Fruit fly (Drosophila melanogaster) whole organism, embryonic: ENCODE data around the gene Agpat3.

ENCODE experiments used
- Bgb ChIP-seq: fragments of 200-800 bp; sonication (Bioruptor generic); IDR thresholded peaks from 2 replicates; pipeline ENCODE4 v1.3.6; 2022; ENCODE audit warnings: missing biosample characterization, missing genetic modification characterization; ENCODE audit not compliant: partially characterized antibody
- CG10209 ChIP-seq: fragments of 200-800 bp; sonication (Bioruptor generic); optimal IDR thresholded peaks from 3 replicates; lab custom pipeline; 2017; ENCODE audit warnings: missing biosample characterization, mild to moderate bottlenecking, missing genetic modification characterization, missing genetic modification reagents
- CG13123 ChIP-seq: fragments of 200-800 bp; sonication (Bioruptor generic); optimal IDR thresholded peaks from 2 replicates; lab custom pipeline; 2016; ENCODE audit warnings: missing biosample characterization, missing genetic modification characterization
- CG14667 ChIP-seq: fragments of 200-800 bp; sonication (Bioruptor generic); IDR thresholded peaks from 2 replicates; pipeline ENCODE4 v1.3.6; 2022; ENCODE audit warnings: missing biosample characterization, missing genetic modification characterization
- CG14710 ChIP-seq: fragments of 200-800 bp; sonication (Bioruptor generic); optimal IDR thresholded peaks from 3 replicates; lab custom pipeline; 2019; ENCODE audit warnings: missing biosample characterization, mild to moderate bottlenecking, missing genetic modification characterization, moderate library complexity
- CG15514 ChIP-seq: fragments of 200-800 bp; sonication (Bioruptor generic); optimal IDR thresholded peaks from 3 replicates; lab custom pipeline; 2017; ENCODE audit warnings: missing biosample characterization, missing genetic modification characterization, mild to moderate bottlenecking, moderate library complexity, missing genetic modification reagents
- CG17568 ChIP-seq: fragments of 200-800 bp; sonication (Bioruptor generic); optimal IDR thresholded peaks from 2 replicates; lab custom pipeline; 2018; ENCODE audit warnings: missing biosample characterization, mild to moderate bottlenecking, missing genetic modification characterization, moderate library complexity
- CG18011 ChIP-seq: fragments of 200-800 bp; sonication (Bioruptor generic); optimal IDR thresholded peaks from 2 replicates; lab custom pipeline; 2017; ENCODE audit warnings: missing biosample characterization, missing genetic modification characterization, mild to moderate bottlenecking, moderate library complexity, missing genotype
- CG18599 ChIP-seq: fragments of 200-800 bp; sonication (Bioruptor generic); optimal IDR thresholded peaks from 3 replicates; lab custom pipeline; 2017; ENCODE audit warnings: missing biosample characterization, missing genetic modification characterization, mild to moderate bottlenecking, moderate library complexity, missing genetic modification reagents
- CG2875 ChIP-seq: fragments of 200-800 bp; sonication (Bioruptor generic); optimal IDR thresholded peaks from 2 replicates; lab custom pipeline; 2017; ENCODE audit warnings: missing biosample characterization, mild to moderate bottlenecking, missing genetic modification characterization, missing genetic modification reagents
- CG2889 ChIP-seq: fragments of 200-800 bp; sonication (Bioruptor generic); IDR thresholded peaks from 3 replicates; pipeline ENCODE4 v1.3.6; 2022; ENCODE audit warnings: missing biosample characterization, missing genetic modification characterization
- CG3281 ChIP-seq: fragments of 200-800 bp; sonication (Bioruptor generic); optimal IDR thresholded peaks from 3 replicates; lab custom pipeline; 2017; ENCODE audit warnings: missing biosample characterization, mild to moderate bottlenecking, missing genetic modification characterization
- CG33213 ChIP-seq: fragments of 200-800 bp; sonication (Bioruptor generic); optimal IDR thresholded peaks from 3 replicates; lab custom pipeline; 2016; ENCODE audit warnings: missing biosample characterization, missing genetic modification characterization
- CG34422 ChIP-seq: fragments of 200-800 bp; sonication (Bioruptor generic); IDR thresholded peaks from 3 replicates; pipeline ENCODE4 v1.3.6; 2022; ENCODE audit warnings: missing biosample characterization, missing genetic modification characterization
- CG3847 ChIP-seq: fragments of 200-800 bp; sonication (Bioruptor generic); IDR thresholded peaks from 2 replicates; pipeline ENCODE4 v1.3.6; 2022; ENCODE audit warnings: missing biosample characterization, missing genetic modification characterization
- CG42726 ChIP-seq: fragments of 200-800 bp; sonication (Bioruptor generic); IDR thresholded peaks from 2 replicates; pipeline ENCODE4 v1.3.6; 2022; ENCODE audit warnings: missing biosample characterization, missing genetic modification characterization; ENCODE audit not compliant: partially characterized antibody
- CG5953 ChIP-seq: fragments of 200-800 bp; sonication (Bioruptor generic); IDR thresholded peaks from 2 replicates; pipeline ENCODE4 v1.3.6; 2022; ENCODE audit warnings: missing biosample characterization, missing genetic modification characterization
- CG7357 ChIP-seq: fragments of 200-800 bp; sonication (Bioruptor generic); IDR thresholded peaks from 3 replicates; pipeline ENCODE4 v1.3.6; 2022; ENCODE audit warnings: missing biosample characterization, missing genetic modification characterization
- CG8290 ChIP-seq, 3 experiments: fragments of 200-800 bp; sonication (Bioruptor generic); optimal IDR thresholded peaks; 2 replicates each; lab custom pipeline; 2016 to 2019; ENCODE audit warnings: missing biosample characterization in 3 of 3, missing genetic modification characterization in 3 of 3, mild to moderate bottlenecking in 2 of 3, moderate library complexity in 1 of 3
- CrebB ChIP-seq: fragments of 200-800 bp; sonication (Bioruptor generic); optimal IDR thresholded peaks from 3 replicates; lab custom pipeline; 2018; ENCODE audit warnings: missing biosample characterization, mild to moderate bottlenecking, missing genetic modification characterization
- Drgx ChIP-seq: fragments of 200-800 bp; sonication (Bioruptor generic); IDR thresholded peaks from 2 replicates; pipeline ENCODE4 v1.3.6; 2022; ENCODE audit warnings: missing biosample characterization, missing genetic modification characterization
- Hmr ChIP-seq: fragments of 200-800 bp; sonication (Bioruptor generic); optimal IDR thresholded peaks from 3 replicates; lab custom pipeline; 2017; ENCODE audit warnings: mild to moderate bottlenecking, missing biosample characterization, missing genetic modification reagents, missing genetic modification characterization
- Hr51 ChIP-seq, 2 experiments: fragments of 200-800 bp; sonication (Bioruptor generic); optimal IDR thresholded peaks; 2 replicates in 1 of 2; 3 replicates in 1 of 2; lab custom pipeline; 2016 to 2018; ENCODE audit warnings: missing biosample characterization in 2 of 2, missing genetic modification characterization in 2 of 2, mild to moderate bottlenecking in 1 of 2, moderate library complexity in 1 of 2
- Med ChIP-seq: fragments of 200-800 bp; sonication (Bioruptor generic); peaks from one replicate; lab custom pipeline; 2016; ENCODE audit warnings: missing biosample characterization, missing genetic modification characterization, mild to moderate bottlenecking, inconsistent platforms, moderate library complexity
- Rx ChIP-seq: fragments of 200-800 bp; sonication (Bioruptor generic); IDR thresholded peaks from 2 replicates; pipeline ENCODE4 v1.3.6; 2022; ENCODE audit warnings: missing biosample characterization, missing genetic modification characterization
- Scr ChIP-seq: fragments of 200-800 bp; sonication (Bioruptor generic); IDR thresholded peaks from 2 replicates; pipeline ENCODE4 v1.3.6; 2022; ENCODE audit warnings: missing biosample characterization, missing genetic modification characterization; ENCODE audit not compliant: partially characterized antibody
- Sry-β ChIP-seq: fragments of 200-800 bp; sonication (Bioruptor generic); optimal IDR thresholded peaks from 2 replicates; lab custom pipeline; 2018; ENCODE audit warnings: missing biosample characterization, mild to moderate bottlenecking, missing genetic modification characterization, moderate library complexity
- bbx ChIP-seq: fragments of 200-800 bp; sonication (Bioruptor generic); IDR thresholded peaks from 2 replicates; pipeline ENCODE4 v1.3.6; 2022; ENCODE audit warnings: missing biosample characterization, missing genetic modification characterization; ENCODE audit not compliant: partially characterized antibody
- bcd ChIP-seq: fragments of 200-800 bp; sonication (Bioruptor generic); optimal IDR thresholded peaks from 2 replicates; lab custom pipeline; 2017; ENCODE audit warnings: missing biosample characterization, mild to moderate bottlenecking, missing genetic modification characterization
- bsh ChIP-seq, 2 experiments: fragments of 200-800 bp; sonication (Bioruptor generic); optimal IDR thresholded peaks; 2 replicates each; lab custom pipeline; 2017 to 2018; ENCODE audit warnings: mild to moderate bottlenecking in 2 of 2, missing biosample characterization in 2 of 2, missing genetic modification characterization in 2 of 2, moderate library complexity in 1 of 2
- ci ChIP-seq: fragments of 200-800 bp; sonication (Bioruptor generic); IDR thresholded peaks from 3 replicates; pipeline ENCODE4 v1.3.6; 2022; ENCODE audit warnings: missing biosample characterization, missing genetic modification characterization
- cwo ChIP-seq: fragments of 200-800 bp; sonication (Bioruptor generic); optimal IDR thresholded peaks from 3 replicates; lab custom pipeline; 2017; ENCODE audit warnings: missing biosample characterization, missing genetic modification characterization, mild to moderate bottlenecking, moderate library complexity, missing genetic modification reagents
- danr ChIP-seq: fragments of 200-800 bp; sonication (Bioruptor generic); IDR thresholded peaks from 2 replicates; pipeline ENCODE4 v1.3.6; 2022; ENCODE audit warnings: missing biosample characterization, missing genetic modification characterization
- dmrt99B ChIP-seq: fragments of 200-800 bp; sonication (Bioruptor generic); optimal IDR thresholded peaks from 2 replicates; lab custom pipeline; 2018; ENCODE audit warnings: missing biosample characterization, mild to moderate bottlenecking, missing genetic modification characterization, moderate library complexity
- ems ChIP-seq: fragments of 200-800 bp; sonication (Bioruptor generic); optimal IDR thresholded peaks from 3 replicates; lab custom pipeline; 2016; ENCODE audit warnings: missing biosample characterization, missing genetic modification characterization
- eyg ChIP-seq: fragments of 200-800 bp; sonication (Bioruptor generic); optimal IDR thresholded peaks from 3 replicates; lab custom pipeline; 2016; ENCODE audit warnings: missing biosample characterization, missing genetic modification characterization
- ham ChIP-seq: fragments of 200-800 bp; sonication (Bioruptor generic); IDR thresholded peaks from 2 replicates; pipeline ENCODE4 v1.3.6; 2022; ENCODE audit warnings: missing biosample characterization, missing genetic modification characterization
- lola ChIP-seq, 3 experiments: fragments of >200 bp in 2 of 3; fragments of 200-800 bp in 1 of 3; sonication (Bioruptor generic) in 1 of 3; optimal IDR thresholded peaks; 2 replicates each; lab custom pipeline; 2017 to 2019; ENCODE audit warnings: missing biosample characterization in 3 of 3, missing genetic modification characterization in 3 of 3, mild to moderate bottlenecking in 1 of 3, moderate library complexity in 1 of 3
- nmo ChIP-seq: fragments of 200-800 bp; sonication (Bioruptor generic); optimal IDR thresholded peaks from 2 replicates; lab custom pipeline; 2018; ENCODE audit warnings: missing biosample characterization, mild to moderate bottlenecking, missing genetic modification characterization, moderate library complexity
- vfl ChIP-seq: fragments of 200-800 bp; sonication (Bioruptor generic); optimal IDR thresholded peaks from 2 replicates; lab custom pipeline; 2016; ENCODE audit warnings: missing biosample characterization, missing genetic modification characterization
- zen2 ChIP-seq: fragments of 200-800 bp; sonication (Bioruptor generic); IDR thresholded peaks from 3 replicates; pipeline ENCODE4 v1.3.6; 2022; ENCODE audit warnings: missing biosample characterization, missing genetic modification characterization; ENCODE audit not compliant: partially characterized antibody

The Agpat3 gene

dm6 chr3L:16334876-16335275, 50.9 kb downstream of the Agpat3 start (continued):
- TF ChIP-seq Hmr (GFP tag; lab: Kevin White, UChicago) = no peak
- TF ChIP-seq CG18011 = no peak
- TF ChIP-seq eyg = no peak
- peak in 1 of 3 experiments; percentile 53 for TF ChIP-seq lola (GFP tag; optimal IDR thresholded peaks at IDR 0.05; lab: Kevin White, UChicago)
- peak; percentile 38; the same call in 1 of the 2 replicates for TF ChIP-seq bbx (GFP tag; lab: Robert Waterston, UW)
- TF ChIP-seq CG42726 (GFP tag; lab: Robert Waterston, UW) = no peak
- TF ChIP-seq Hr51 (GFP tag; optimal IDR thresholded peaks at IDR 0.05; lab: Kevin White, UChicago) = no peak
- peak; percentile 96 for TF ChIP-seq CG15514
- TF ChIP-seq cwo = no peak
- TF ChIP-seq CG14667 (GFP tag; lab: Robert Waterston, UW) = no peak
- no peak for TF ChIP-seq CG14710 (tag; lab: Kevin White, UChicago)
- TF ChIP-seq CG10209 = no peak
- TF ChIP-seq ham (GFP tag; lab: Robert Waterston, UW) = no peak
- TF ChIP-seq Bgb = peak; percentile 18; the same call in 1 of the 2 replicates
- TF ChIP-seq Drgx (GFP tag; lab: Robert Waterston, UW) = no peak
- no peak for TF ChIP-seq danr (GFP tag; lab: Robert Waterston, UW)
- TF ChIP-seq CG7357 (GFP tag; lab: Robert Waterston, UW) = no peak
- TF ChIP-seq ems (GFP tag; lab: Kevin White, UChicago) = no peak
- TF ChIP-seq CG34422 (GFP tag; lab: Robert Waterston, UW) = no peak
- TF ChIP-seq nmo (GFP tag; lab: Kevin White, UChicago) = no peak
- no peak for TF ChIP-seq CG17568
- no peak for TF ChIP-seq bcd (GFP tag; lab: Kevin White, UChicago)
- peak; percentile 58; the same call in 1 of the 3 replicates for TF ChIP-seq ci
- no peak for TF ChIP-seq CG33213 (GFP tag; lab: Kevin White, UChicago)
- no peak for TF ChIP-seq dmrt99B
- TF ChIP-seq zen2 (GFP tag; lab: Robert Waterston, UW) = 0 out of 3 replicates have a peak, but pooled peaks have one; percentile 13
- TF ChIP-seq CG18599 = no peak
- no peak for TF ChIP-seq CrebB (tag; lab: Kevin White, UChicago)
- TF ChIP-seq CG2875 (GFP tag; lab: Kevin White, UChicago) = no peak
- no peak for TF ChIP-seq CG13123 (GFP tag; lab: Kevin White, UChicago)
- TF ChIP-seq CG5953 = no peak
- no peak for TF ChIP-seq Scr (GFP tag; lab: Robert Waterston, UW)
- no peak for TF ChIP-seq Rx (GFP tag; lab: Robert Waterston, UW)
- TF ChIP-seq vfl (GFP tag; lab: Kevin White, UChicago) = no peak
- TF ChIP-seq CG3281 = no peak
- no peak for TF ChIP-seq CG8290 (GFP tag; optimal IDR thresholded peaks at IDR 0.05; lab: Kevin White, UChicago)
- TF ChIP-seq CG8290 (tag; optimal IDR thresholded peaks at IDR 0.05; lab: Kevin White, UChicago) = peak in 1 of 2 experiments; percentile 31
- TF ChIP-seq CG3847 (GFP tag; lab: Robert Waterston, UW) = no peak
- TF ChIP-seq Med = peak; percentile 75
- no peak for TF ChIP-seq CG2889 (GFP tag; lab: Robert Waterston, UW)
- no peak for TF ChIP-seq bsh (GFP tag; optimal IDR thresholded peaks at IDR 0.05; lab: Kevin White, UChicago)
- TF ChIP-seq Sry-β (GFP tag; lab: Kevin White, UChicago) = no peak
